Worm (Caenorhabditis elegans): ENCODE data around the gene R13A5.7.

The R13A5.7 gene

DNA sequence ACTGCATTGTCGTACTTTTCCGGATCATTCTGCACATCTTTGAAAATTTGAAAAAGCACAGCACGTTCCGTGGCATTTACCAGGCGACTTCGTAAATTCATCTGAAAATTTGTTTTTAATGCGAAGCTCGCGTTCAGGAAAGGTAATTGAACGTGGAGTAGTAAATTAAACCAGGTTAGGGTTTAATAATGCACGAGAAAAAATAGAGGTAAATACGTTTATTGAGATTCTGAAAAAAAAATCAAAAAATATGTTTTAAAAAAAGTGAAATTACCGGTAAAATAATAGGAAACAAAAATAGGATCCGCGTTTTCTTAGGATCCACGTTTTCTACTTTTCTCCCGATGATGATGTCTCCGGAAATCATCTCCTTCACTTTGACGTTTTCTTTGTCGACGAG lies 51.5 kb downstream of the R13A5.7 start, which contains the start of gene clk-2:
TSS of gene clk-2 (minus strand) at position 101 of the 400 bp plus-strand sequence.
- TF ChIP-seq nhr-77 (tag; optimal IDR thresholded peaks at IDR 0.05) (no peak), dmd-4 (tag; optimal IDR thresholded peaks at IDR 0.05) (no peak), mab-5 (tag; optimal IDR thresholded peaks at IDR 0.05) (no peak), egl-27 (tag; optimal IDR thresholded peaks at IDR 0.05) (no peak), nhr-21 (tag; optimal IDR thresholded peaks at IDR 0.05) (no peak), nhr-12 (tag; optimal IDR thresholded peaks at IDR 0.05) (no peak), nhr-11 (tag; optimal IDR thresholded peaks at IDR 0.05) (no peak), unc-39 (tag; optimal IDR thresholded peaks at IDR 0.05) (no peak), sma-3 (GFP tag; optimal IDR thresholded peaks at IDR 0.05) (no peak), nhr-23 (tag; optimal IDR thresholded peaks at IDR 0.05) (no peak), alr-1 (tag; optimal IDR thresholded peaks at IDR 0.05) (no peak), ZK546.5 (tag; optimal IDR thresholded peaks at IDR 0.05) (no peak), snpc-4 (tag; optimal IDR thresholded peaks at IDR 0.05) (no peak), elt-3 (tag; optimal IDR thresholded peaks at IDR 0.05) (no peak), lin-13 (GFP tag; optimal IDR thresholded peaks at IDR 0.05) (no peak), crh-2 (tag; optimal IDR thresholded peaks at IDR 0.05) (no peak), blmp-1 (tag; optimal IDR thresholded peaks at IDR 0.05; ENCODE audit: insufficient read depth) (no peak), nhr-6 (tag; optimal IDR thresholded peaks at IDR 0.05) (no peak), unc-62 (GFP tag; optimal IDR thresholded peaks at IDR 0.05) (no peak), sem-4 (tag; optimal IDR thresholded peaks at IDR 0.05) (no peak)

Measured in whole organism, L2 larva.